Fruit fly (Drosophila melanogaster) whole organism, embryonic: ENCODE measurements around the gene zld.

Source experiments
- ATbp ChIP-seq: fragments of 200-800 bp; sonication (Bioruptor generic); optimal IDR thresholded peaks from 2 replicates; lab custom pipeline; 2017; ENCODE audit warnings: missing biosample characterization, mild to moderate bottlenecking, missing genetic modification characterization, missing genetic modification reagents
- Adf1 ChIP-seq: fragments of 200-800 bp; sonication (Bioruptor generic); IDR thresholded peaks from 2 replicates; pipeline ENCODE4 v1.3.6; 2022; ENCODE audit warnings: missing biosample characterization, missing genetic modification characterization
- Bgb ChIP-seq: fragments of 200-800 bp; sonication (Bioruptor generic); IDR thresholded peaks from 2 replicates; pipeline ENCODE4 v1.3.6; 2022; ENCODE audit warnings: missing biosample characterization, missing genetic modification characterization; ENCODE audit not compliant: partially characterized antibody
- CG10267 ChIP-seq: fragments of 200-800 bp; sonication (Bioruptor generic); optimal IDR thresholded peaks from 2 replicates; lab custom pipeline; 2018; ENCODE audit warnings: missing biosample characterization, mild to moderate bottlenecking, missing genetic modification characterization, moderate library complexity
- CG10321 ChIP-seq: fragments of 200-800 bp; sonication (Bioruptor generic); IDR thresholded peaks from 2 replicates; pipeline ENCODE4 v1.3.6; 2022; ENCODE audit warnings: missing biosample characterization, missing genetic modification characterization
- CG10654 ChIP-seq: fragments of 200-800 bp; sonication (Bioruptor generic); optimal IDR thresholded peaks from 2 replicates; lab custom pipeline; 2016; ENCODE audit warnings: missing biosample characterization, missing genetic modification characterization
- CG11085 ChIP-seq: fragments of 200-800 bp; sonication (Bioruptor generic); IDR thresholded peaks from 2 replicates; pipeline ENCODE4 v1.3.6; 2022; ENCODE audit warnings: missing biosample characterization, missing genetic modification characterization
- CG11560 ChIP-seq: fragments of 200-800 bp; sonication (Bioruptor generic); IDR thresholded peaks from 3 replicates; pipeline ENCODE4 v1.3.6; 2022; ENCODE audit warnings: missing biosample characterization, missing genetic modification characterization
- CG12659 ChIP-seq: fragments of 200-800 bp; sonication (Bioruptor generic); optimal IDR thresholded peaks from 3 replicates; lab custom pipeline; 2017; ENCODE audit warnings: mild to moderate bottlenecking, missing biosample characterization, missing genetic modification reagents, missing genetic modification characterization
- CG14441 ChIP-seq: fragments of 200-800 bp; sonication (Bioruptor generic); IDR thresholded peaks from 2 replicates; pipeline ENCODE4 v1.3.6; 2022; ENCODE audit warnings: missing biosample characterization, missing genetic modification characterization
- CG15073 ChIP-seq: fragments of 200-800 bp; sonication (Bioruptor generic); optimal IDR thresholded peaks from 2 replicates; lab custom pipeline; 2016; ENCODE audit warnings: missing biosample characterization, missing genetic modification characterization
- CG16815 ChIP-seq: fragments of 200-800 bp; sonication (Bioruptor generic); optimal IDR thresholded peaks from 3 replicates; lab custom pipeline; 2017; ENCODE audit warnings: missing biosample characterization, mild to moderate bottlenecking, missing genetic modification characterization
- CG16863 ChIP-seq: fragments of 200-800 bp; sonication (Bioruptor generic); optimal IDR thresholded peaks from 3 replicates; lab custom pipeline; 2016; ENCODE audit warnings: missing biosample characterization, missing genetic modification characterization
- CG17359 ChIP-seq: fragments of 200-800 bp; sonication (Bioruptor generic); optimal IDR thresholded peaks from 3 replicates; lab custom pipeline; 2018; ENCODE audit warnings: missing biosample characterization, mild to moderate bottlenecking, missing genetic modification characterization, moderate library complexity
- CG17385 ChIP-seq: fragments of 200-800 bp; sonication (Bioruptor generic); optimal IDR thresholded peaks from 3 replicates; lab custom pipeline; 2018; ENCODE audit warnings: missing biosample characterization, mild to moderate bottlenecking, missing genetic modification characterization
- CG18262 ChIP-seq: fragments of 200-800 bp; optimal IDR thresholded peaks from 3 replicates; lab custom pipeline; 2019; ENCODE audit warnings: missing biosample characterization, mild to moderate bottlenecking, missing genetic modification characterization, moderate library complexity
- CG2120 ChIP-seq: fragments of 200-800 bp; sonication (Bioruptor generic); optimal IDR thresholded peaks from 3 replicates; lab custom pipeline; 2016; ENCODE audit warnings: missing biosample characterization, missing genetic modification characterization
- CG2678 ChIP-seq: fragments of 200-800 bp; sonication (Bioruptor generic); optimal IDR thresholded peaks from 3 replicates; lab custom pipeline; 2019; ENCODE audit warnings: missing biosample characterization, mild to moderate bottlenecking, missing genetic modification characterization, moderate library complexity
- CG30020 ChIP-seq: fragments of 200-800 bp; optimal IDR thresholded peaks from 2 replicates; lab custom pipeline; 2019; ENCODE audit warnings: missing biosample characterization, mild to moderate bottlenecking, missing genetic modification characterization, moderate library complexity
- CG3065 ChIP-seq: fragments of 200-800 bp; sonication (Bioruptor generic); optimal IDR thresholded peaks from 2 replicates; lab custom pipeline; 2016; ENCODE audit warnings: missing biosample characterization, missing genetic modification characterization
- CG31388 ChIP-seq: fragments of 200-800 bp; sonication (Bioruptor generic); optimal IDR thresholded peaks from 2 replicates; lab custom pipeline; 2016; ENCODE audit warnings: missing biosample characterization, missing genetic modification characterization
- CG31441 ChIP-seq: fragments of 200-800 bp; sonication (Bioruptor generic); IDR thresholded peaks from 2 replicates; pipeline ENCODE4 v1.3.6; 2022; ENCODE audit warnings: missing biosample characterization, missing genetic modification characterization
- CG4424 ChIP-seq: fragments of 200-800 bp; sonication (Bioruptor generic); optimal IDR thresholded peaks from 3 replicates; lab custom pipeline; 2016; ENCODE audit warnings: missing biosample characterization, missing genetic modification characterization
- CG9876 ChIP-seq: fragments of 200-800 bp; sonication (Bioruptor generic); optimal IDR thresholded peaks from 2 replicates; lab custom pipeline; 2016; ENCODE audit warnings: missing biosample characterization, missing genetic modification characterization
- D19B ChIP-seq: fragments of 200-800 bp; sonication (Bioruptor generic); optimal IDR thresholded peaks from 2 replicates; lab custom pipeline; 2017; ENCODE audit warnings: missing biosample characterization, mild to moderate bottlenecking, missing genetic modification characterization
- H2.0 ChIP-seq: fragments of 200-800 bp; sonication (Bioruptor generic); IDR thresholded peaks from 2 replicates; pipeline ENCODE4 v1.3.6; 2022; ENCODE audit warnings: missing biosample characterization, missing genetic modification characterization
- Hr51 ChIP-seq, 2 experiments: fragments of 200-800 bp; sonication (Bioruptor generic); optimal IDR thresholded peaks; 2 replicates in 1 of 2; 3 replicates in 1 of 2; lab custom pipeline; 2016 to 2018; ENCODE audit warnings: missing biosample characterization in 2 of 2, missing genetic modification characterization in 2 of 2, mild to moderate bottlenecking in 1 of 2, moderate library complexity in 1 of 2
- Meics ChIP-seq: fragments of 200-800 bp; sonication (Bioruptor generic); optimal IDR thresholded peaks from 2 replicates; lab custom pipeline; 2017; ENCODE audit warnings: missing biosample characterization, mild to moderate bottlenecking, missing genetic modification characterization
- NFAT ChIP-seq: fragments of 200-800 bp; sonication (Bioruptor generic); IDR thresholded peaks from 2 replicates; pipeline ENCODE4 v1.3.6; 2022; ENCODE audit warnings: missing biosample characterization, missing genetic modification characterization
- Oaz ChIP-seq: fragments of 200-800 bp; sonication (Bioruptor generic); IDR thresholded peaks from 2 replicates; pipeline ENCODE4 v1.3.6; 2022; ENCODE audit warnings: missing biosample characterization, missing genetic modification characterization
- Side ChIP-seq: fragments of 200-800 bp; sonication (Bioruptor generic); optimal IDR thresholded peaks from 2 replicates; lab custom pipeline; 2016; ENCODE audit warnings: missing biosample characterization, missing genetic modification characterization
- Xrp1 ChIP-seq: fragments of 200-800 bp; sonication (Bioruptor generic); IDR thresholded peaks from 2 replicates; pipeline ENCODE4 v1.3.6; 2022; ENCODE audit warnings: missing biosample characterization, missing genetic modification characterization
- amos ChIP-seq: fragments of 200-800 bp; sonication (Bioruptor generic); IDR thresholded peaks from 2 replicates; pipeline ENCODE4 v1.3.6; 2022; ENCODE audit warnings: missing biosample characterization, missing genetic modification characterization; ENCODE audit not compliant: partially characterized antibody
- ara ChIP-seq: fragments of 200-800 bp; sonication (Bioruptor generic); IDR thresholded peaks from 2 replicates; pipeline ENCODE4 v1.3.6; 2022; ENCODE audit warnings: missing biosample characterization, missing genetic modification characterization
- bigmax ChIP-seq: fragments of 200-800 bp; sonication (Bioruptor generic); optimal IDR thresholded peaks from 2 replicates; lab custom pipeline; 2018; ENCODE audit warnings: missing biosample characterization, mild to moderate bottlenecking, missing genetic modification characterization
- bowl ChIP-seq: fragments of 200-800 bp; sonication (Bioruptor generic); IDR thresholded peaks from 2 replicates; pipeline ENCODE4 v1.3.6; 2022; ENCODE audit warnings: missing biosample characterization, missing genetic modification characterization
- cg ChIP-seq: fragments of 200-800 bp; sonication (Bioruptor generic); optimal IDR thresholded peaks from 3 replicates; lab custom pipeline; 2019; ENCODE audit warnings: missing biosample characterization, mild to moderate bottlenecking, missing genetic modification characterization, moderate library complexity
- chn ChIP-seq: fragments of 200-800 bp; sonication (Bioruptor generic); optimal IDR thresholded peaks from 2 replicates; lab custom pipeline; 2016; ENCODE audit warnings: missing biosample characterization, missing genetic modification characterization
- croc ChIP-seq: fragments of 200-800 bp; sonication (Bioruptor generic); conservative IDR thresholded peaks from 3 replicates; pipeline ENCODE4 v1.3.6; 2022; ENCODE audit warnings: missing biosample characterization, missing genetic modification characterization
- crol ChIP-seq: fragments of 200-800 bp; sonication (Bioruptor generic); IDR thresholded peaks from 2 replicates; pipeline ENCODE4 v1.3.6; 2022; ENCODE audit warnings: missing biosample characterization, missing genetic modification characterization
- dimm ChIP-seq: fragments of 200-800 bp; sonication (Bioruptor generic); IDR thresholded peaks from 2 replicates; pipeline ENCODE4 v1.3.6; 2022; ENCODE audit warnings: missing biosample characterization, missing genetic modification characterization
- dpn ChIP-seq, 2 experiments: fragments of 200-800 bp; sonication (Bioruptor generic); optimal IDR thresholded peaks; 3 replicates each; lab custom pipeline; 2016; ENCODE audit warnings: missing biosample characterization in 2 of 2, missing genetic modification characterization in 2 of 2
- gem ChIP-seq: fragments of 200-800 bp; sonication (Bioruptor generic); optimal IDR thresholded peaks from 2 replicates; lab custom pipeline; 2019; ENCODE audit warnings: missing biosample characterization, mild to moderate bottlenecking, missing genetic modification characterization, moderate library complexity
- jumu ChIP-seq: fragments of 200-800 bp; sonication (Bioruptor generic); optimal IDR thresholded peaks from 3 replicates; lab custom pipeline; 2016; ENCODE audit warnings: missing biosample characterization, missing genetic modification characterization
- lab ChIP-seq: fragments of 200-800 bp; sonication (Bioruptor generic); optimal IDR thresholded peaks from 3 replicates; lab custom pipeline; 2017; ENCODE audit warnings: missing biosample characterization, missing genetic modification characterization, mild to moderate bottlenecking, moderate library complexity, missing genetic modification reagents
- nmo ChIP-seq: fragments of 200-800 bp; sonication (Bioruptor generic); optimal IDR thresholded peaks from 2 replicates; lab custom pipeline; 2018; ENCODE audit warnings: missing biosample characterization, mild to moderate bottlenecking, missing genetic modification characterization, moderate library complexity
- sens ChIP-seq: fragments of 200-800 bp; sonication (Bioruptor generic); peaks from one replicate; lab custom pipeline; 2016; ENCODE audit warnings: missing biosample characterization, missing genetic modification characterization
- unc-4 ChIP-seq: fragments of 200-800 bp; sonication (Bioruptor generic); IDR thresholded peaks from 2 replicates; pipeline ENCODE4 v1.3.6; 2022; ENCODE audit warnings: missing biosample characterization, missing genetic modification characterization; ENCODE audit not compliant: partially characterized antibody
- unpg ChIP-seq: fragments of 200-800 bp; sonication (Bioruptor generic); optimal IDR thresholded peaks from 3 replicates; lab custom pipeline; 2018; ENCODE audit warnings: missing biosample characterization, mild to moderate bottlenecking, missing genetic modification characterization, moderate library complexity
- vnd ChIP-seq: fragments of 200-800 bp; sonication (Bioruptor generic); IDR thresholded peaks from 3 replicates; pipeline ENCODE4 v1.3.6; 2022; ENCODE audit warnings: missing biosample characterization, missing genetic modification characterization; ENCODE audit not compliant: partially characterized antibody

zld gene

dm6 chrX:19784875-19785274, 1.5 kb upstream of the zld start (continued):
- TF ChIP-seq CG3065 (GFP tag; lab: Kevin White, UChicago) (no peak), D19B (peak; percentile 72), Adf1 (GFP tag; lab: Robert Waterston, UW) (no peak), bigmax (no peak), dimm (GFP tag; lab: Robert Waterston, UW) (no peak), ATbp (GFP tag; lab: Kevin White, UChicago) (peak; percentile 28), sens (GFP tag; lab: Kevin White, UChicago) (peak; percentile 93), vnd (GFP tag; lab: Robert Waterston, UW) (no peak), CG17359 (peak; percentile 21), NFAT (GFP tag; lab: Robert Waterston, UW) (no peak), CG10321 (GFP tag; lab: Robert Waterston, UW) (no peak), CG10267 (tag; lab: Kevin White, UChicago) (peak; percentile 24), nmo (GFP tag; lab: Kevin White, UChicago) (peak; percentile 33), gem (tag; lab: Kevin White, UChicago) (peak; percentile 63), chn (GFP tag; lab: Kevin White, UChicago) (peak; percentile 2), CG31441 (peak; percentile 48), CG12659 (GFP tag; lab: Kevin White, UChicago) (no peak), CG9876 (GFP tag; lab: Kevin White, UChicago) (no peak), H2.0 (GFP tag; lab: Robert Waterston, UW) (peak; percentile 29; the same call in 1 of the 2 replicates), ara (GFP tag; lab: Robert Waterston, UW) (peak; percentile 36; the same call in 1 of the 2 replicates), CG2120 (peak; percentile 14), Meics (GFP tag; lab: Kevin White, UChicago) (no peak), bowl (GFP tag; lab: Robert Waterston, UW) (no peak), Hr51 (GFP tag; optimal IDR thresholded peaks at IDR 0.05; lab: Kevin White, UChicago) (peak in 1 of 2 experiments; percentile 30), jumu (GFP tag; lab: Kevin White, UChicago) (peak; percentile 7), CG17385 (GFP tag; lab: Kevin White, UChicago) (no peak), Bgb (GFP tag; lab: Robert Waterston, UW) (no peak), CG18262 (tag; lab: Kevin White, UChicago) (peak; percentile 56), crol (GFP tag; lab: Robert Waterston, UW) (no peak), dpn (GFP tag; optimal IDR thresholded peaks at IDR 0.05; lab: Kevin White, UChicago) (peak in 1 of 2 experiments; percentile 26), CG15073 (GFP tag; lab: Kevin White, UChicago) (no peak), cg (GFP tag; lab: Kevin White, UChicago) (no peak), unc-4 (no peak), lab (GFP tag; lab: Kevin White, UChicago) (no peak), Xrp1 (GFP tag; lab: Robert Waterston, UW) (peak; percentile 71), Side (GFP tag; lab: Kevin White, UChicago) (peak; percentile 1), CG16815 (GFP tag; lab: Kevin White, UChicago) (peak; percentile 28), CG2678 (tag; lab: Kevin White, UChicago) (peak; percentile 28), CG30020 (tag; lab: Kevin White, UChicago) (no peak), CG14441 (GFP tag; lab: Robert Waterston, UW) (0 out of 2 replicates have a peak, but pooled peaks have one; percentile 18), CG11560 (tag; lab: Robert Waterston, UW) (no peak), croc (peak; percentile 20; the same call in 1 of the 3 replicates), CG31388 (no peak), Oaz (GFP tag; lab: Robert Waterston, UW) (no peak), CG10654 (GFP tag; lab: Kevin White, UChicago) (no peak), amos (GFP tag; lab: Robert Waterston, UW) (no peak), unpg (GFP tag; lab: Kevin White, UChicago) (peak; percentile 35), CG16863 (GFP tag; lab: Kevin White, UChicago) (no peak), CG11085 (GFP tag; lab: Robert Waterston, UW) (no peak), CG4424 (GFP tag; lab: Kevin White, UChicago) (peak; percentile 10)
